Fruit fly (Drosophila melanogaster): ENCODE measurements around the gene CG32212.

Gene CG32212

dm6 chr3L:19446394-19447349, 40.7 kb upstream of the CG32212 start, which contains the start of the genes CG33062 and Chd3 (continued):
- no peak for TF ChIP-seq D19B (GFP tag; optimal IDR thresholded peaks at IDR 0.05)
- no peak for TF ChIP-seq mirr (GFP tag; optimal IDR thresholded peaks at IDR 0.05)
- peak; percentile 7 for TF ChIP-seq CG17385 (GFP tag; optimal IDR thresholded peaks at IDR 0.05)
- TF ChIP-seq CG18599 (GFP tag; optimal IDR thresholded peaks at IDR 0.05), result no peak
- TF ChIP-seq Lpt (GFP tag; optimal IDR thresholded peaks at IDR 0.05), result no peak
- TF ChIP-seq tup (GFP tag; optimal IDR thresholded peaks at IDR 0.05), result no peak
- no peak for TF ChIP-seq aop (GFP tag; IDR thresholded peaks at IDR 0.05)
- no peak for TF ChIP-seq CG1832 (GFP tag; optimal IDR thresholded peaks at IDR 0.05)
- TF ChIP-seq luna (GFP tag; optimal IDR thresholded peaks at IDR 0.05), result no peak
- no peak for TF ChIP-seq HLHmδ (GFP tag; optimal IDR thresholded peaks at IDR 0.05)
- no peak for TF ChIP-seq fu2 (GFP tag; optimal IDR thresholded peaks at IDR 0.05)
- TF ChIP-seq CG17612 (GFP tag; IDR thresholded peaks at IDR 0.05), result no peak
- TF ChIP-seq mam (GFP tag; optimal IDR thresholded peaks at IDR 0.05), result no peak
- no peak for TF ChIP-seq CG16779 (GFP tag; IDR thresholded peaks at IDR 0.05)
- TF ChIP-seq CG31441 (GFP tag; IDR thresholded peaks at IDR 0.05), result no peak
- TF ChIP-seq vnd (GFP tag; IDR thresholded peaks at IDR 0.05; ENCODE audit: partially characterized antibody), result peak; percentile 27; the same call in 2 of the 3 replicates
- no peak for TF ChIP-seq psq (GFP tag; optimal IDR thresholded peaks at IDR 0.05)
- TF ChIP-seq Scr (GFP tag; IDR thresholded peaks at IDR 0.05; ENCODE audit: partially characterized antibody), result peak; percentile 54; the same call in 1 of the 2 replicates
- peak; percentile 49; the same call in 1 of the 2 replicates for TF ChIP-seq CG4404 (GFP tag; IDR thresholded peaks at IDR 0.05)
- no peak for TF ChIP-seq insv (GFP tag; optimal IDR thresholded peaks at IDR 0.05)
- 0 out of 3 replicates have a peak, but pooled peaks have one; percentile 12 for TF ChIP-seq mld (GFP tag; IDR thresholded peaks at IDR 0.05; ENCODE audit: partially characterized antibody)
- TF ChIP-seq H15 (GFP tag; IDR thresholded peaks at IDR 0.05), result no peak
- no peak for TF ChIP-seq Dip3 (GFP tag; optimal IDR thresholded peaks at IDR 0.05)
- no peak for TF ChIP-seq CG11560 (tag; IDR thresholded peaks at IDR 0.05)
- no peak for TF ChIP-seq scrt (GFP tag; optimal IDR thresholded peaks at IDR 0.05)
- no peak for TF ChIP-seq oc (tag; optimal IDR thresholded peaks at IDR 0.05)
- no peak for TF ChIP-seq CG18262 (tag; optimal IDR thresholded peaks at IDR 0.05)
- no peak for TF ChIP-seq cwo (GFP tag; optimal IDR thresholded peaks at IDR 0.05)
- no peak for TF ChIP-seq Deaf1 (tag; optimal IDR thresholded peaks at IDR 0.05)
- TF ChIP-seq CG17328 (GFP tag; IDR thresholded peaks at IDR 0.05), result no peak
- no peak for TF ChIP-seq CG6854 (GFP tag; optimal IDR thresholded peaks at IDR 0.05)
- TF ChIP-seq Dref (GFP tag; IDR thresholded peaks at IDR 0.05), result peak; percentile 58
- no peak for TF ChIP-seq NfI (GFP tag; optimal IDR thresholded peaks at IDR 0.05)
- TF ChIP-seq crol (GFP tag; IDR thresholded peaks at IDR 0.05), result no peak
- TF ChIP-seq Drgx (GFP tag; IDR thresholded peaks at IDR 0.05), result no peak
- no peak for TF ChIP-seq ci (GFP tag; IDR thresholded peaks at IDR 0.05)
- peak; percentile 21 for TF ChIP-seq Sox102F (GFP tag; optimal IDR thresholded peaks at IDR 0.05)
- no peak for TF ChIP-seq Tbp (GFP tag; optimal IDR thresholded peaks at IDR 0.05)
- TF ChIP-seq CG18011 (GFP tag; optimal IDR thresholded peaks at IDR 0.05), result no peak
- TF ChIP-seq Nf-YB (GFP tag; optimal IDR thresholded peaks at IDR 0.05), result no peak
- TF ChIP-seq sisA (GFP tag; IDR thresholded peaks at IDR 0.05), result no peak; the same call in 1 of the 2 replicates
- TF ChIP-seq bsh (GFP tag; optimal IDR thresholded peaks at IDR 0.05), result no peak
- TF ChIP-seq CG12155 (GFP tag; optimal IDR thresholded peaks at IDR 0.05), result no peak
- TF ChIP-seq Hr78 (GFP tag; optimal IDR thresholded peaks at IDR 0.05), result no peak
- 0 out of 2 replicates have a peak, but pooled peaks have one; percentile 14 for TF ChIP-seq CG14441 (GFP tag; IDR thresholded peaks at IDR 0.05)
- TF ChIP-seq HLH54F (GFP tag; optimal IDR thresholded peaks at IDR 0.05), result no peak
- TF ChIP-seq ken (GFP tag; IDR thresholded peaks at IDR 0.05), result no peak
- no peak for TF ChIP-seq crc (GFP tag; optimal IDR thresholded peaks at IDR 0.05)
- no peak for TF ChIP-seq eyg (GFP tag; optimal IDR thresholded peaks at IDR 0.05)
